Worm (Caenorhabditis elegans): ENCODE measurements around the gene exc-13.

Gene exc-13

DNA sequence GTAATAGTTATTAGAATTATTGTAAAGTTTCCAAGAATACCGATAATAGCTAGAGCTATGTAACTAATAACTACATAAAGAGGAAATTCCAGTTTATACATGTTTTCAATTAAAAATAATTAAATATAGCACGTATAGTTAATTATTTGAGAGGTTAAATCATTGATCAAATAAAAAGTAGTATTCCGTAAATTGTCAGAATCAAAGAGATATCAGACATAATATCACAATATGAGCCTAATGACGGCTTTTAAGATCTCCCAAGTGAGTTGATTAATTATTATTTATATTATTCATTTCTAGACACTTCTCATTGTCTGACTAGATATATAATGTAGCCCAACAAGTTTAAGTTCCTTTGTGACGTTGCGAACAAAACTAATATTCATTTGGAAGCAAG, 14.3 kb downstream of the exc-13 start, which contains the start of gene srsx-24:
Gene srsx-24, minus strand, starts transcription at position 101 of the 400 bp plus-strand sequence.
- no peak for TF ChIP-seq elt-2 (tag; optimal IDR thresholded peaks at IDR 0.05)
- TF ChIP-seq Y22D7AL.16 (tag; optimal IDR thresholded peaks at IDR 0.05) = no peak
- TF ChIP-seq ceh-34 (tag; optimal IDR thresholded peaks at IDR 0.05) = no peak
- TF ChIP-seq tbx-2 (tag; optimal IDR thresholded peaks at IDR 0.05) = no peak
- TF ChIP-seq lim-6 (tag; optimal IDR thresholded peaks at IDR 0.05) = no peak
- no peak for TF ChIP-seq ceh-9 (tag; optimal IDR thresholded peaks at IDR 0.05)
- no peak for TF ChIP-seq nhr-11 (tag; optimal IDR thresholded peaks at IDR 0.05)
- TF ChIP-seq ceh-30 (tag; optimal IDR thresholded peaks at IDR 0.05) = no peak
- TF ChIP-seq syd-9 (tag; optimal IDR thresholded peaks at IDR 0.05) = no peak
- TF ChIP-seq mec-3 (tag; optimal IDR thresholded peaks at IDR 0.05; ENCODE audit: borderline replicate concordance) = no peak
- TF ChIP-seq unc-86 (tag; optimal IDR thresholded peaks at IDR 0.05) = no peak
- no peak for TF ChIP-seq ama-1 (optimal IDR thresholded peaks at IDR 0.05)
- no peak for TF ChIP-seq ets-4 (tag; optimal IDR thresholded peaks at IDR 0.05)
- no peak for TF ChIP-seq unc-3 (GFP tag; conservative IDR thresholded peaks at IDR 0.05)
- no peak for TF ChIP-seq unc-3 (tag; optimal IDR thresholded peaks at IDR 0.05)
- TF ChIP-seq dmd-4 (tag; optimal IDR thresholded peaks at IDR 0.05; ENCODE audit: borderline replicate concordance) = no peak
- TF ChIP-seq odd-2 (tag; optimal IDR thresholded peaks at IDR 0.05) = no peak
- no peak for TF ChIP-seq unc-55 (GFP tag; optimal IDR thresholded peaks at IDR 0.05)
- no peak for TF ChIP-seq T23F11.4 (GFP tag; optimal IDR thresholded peaks at IDR 0.05)

DNA sequence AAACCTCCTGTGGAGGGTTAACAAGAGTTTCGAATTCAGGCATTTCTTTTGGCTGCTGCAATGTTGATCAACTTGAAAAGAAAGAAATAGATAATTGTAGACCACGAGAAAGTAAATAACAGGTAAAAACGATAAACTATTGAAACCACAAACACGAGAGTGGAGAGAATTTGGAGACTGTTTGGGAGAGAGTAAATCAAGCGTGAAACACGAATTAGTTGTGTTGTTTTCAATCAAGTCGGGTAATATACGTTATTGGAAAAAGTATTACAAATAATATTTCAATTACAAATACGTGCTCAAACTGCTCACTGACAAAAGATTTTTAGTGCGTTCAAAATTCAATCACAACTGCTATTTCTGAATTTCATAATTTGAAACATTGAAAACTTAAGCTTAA, 16.0 kb downstream of the exc-13 start, which contains the start of gene C03G6.17:
Gene C03G6.17, minus strand, starts transcription at position 101 of the 400 bp plus-strand sequence.
- TF ChIP-seq tbx-7 (tag; optimal IDR thresholded peaks at IDR 0.05) (no peak), K09A11.1 (tag; optimal IDR thresholded peaks at IDR 0.05; ENCODE audit: insufficient read depth) (no peak), lin-11 (tag; optimal IDR thresholded peaks at IDR 0.05) (no peak), F13H6.1 (tag; optimal IDR thresholded peaks at IDR 0.05) (no peak), elt-2 (tag; optimal IDR thresholded peaks at IDR 0.05) (no peak), ceh-34 (tag; optimal IDR thresholded peaks at IDR 0.05) (no peak), ceh-9 (tag; optimal IDR thresholded peaks at IDR 0.05) (no peak), zip-5 (tag; optimal IDR thresholded peaks at IDR 0.05) (no peak), pros-1 (tag; optimal IDR thresholded peaks at IDR 0.05) (no peak), odd-2 (tag; optimal IDR thresholded peaks at IDR 0.05) (no peak), ceh-31 (tag; optimal IDR thresholded peaks at IDR 0.05) (no peak), pha-4 (tag; optimal IDR thresholded peaks at IDR 0.05) (no peak), nfya-1 (tag; optimal IDR thresholded peaks at IDR 0.05) (no peak), fkh-6 (tag; optimal IDR thresholded peaks at IDR 0.05) (no peak), pax-1 (tag; optimal IDR thresholded peaks at IDR 0.05) (no peak), tbx-2 (tag; optimal IDR thresholded peaks at IDR 0.05) (no peak), ets-4 (tag; optimal IDR thresholded peaks at IDR 0.05) (no peak)

DNA sequence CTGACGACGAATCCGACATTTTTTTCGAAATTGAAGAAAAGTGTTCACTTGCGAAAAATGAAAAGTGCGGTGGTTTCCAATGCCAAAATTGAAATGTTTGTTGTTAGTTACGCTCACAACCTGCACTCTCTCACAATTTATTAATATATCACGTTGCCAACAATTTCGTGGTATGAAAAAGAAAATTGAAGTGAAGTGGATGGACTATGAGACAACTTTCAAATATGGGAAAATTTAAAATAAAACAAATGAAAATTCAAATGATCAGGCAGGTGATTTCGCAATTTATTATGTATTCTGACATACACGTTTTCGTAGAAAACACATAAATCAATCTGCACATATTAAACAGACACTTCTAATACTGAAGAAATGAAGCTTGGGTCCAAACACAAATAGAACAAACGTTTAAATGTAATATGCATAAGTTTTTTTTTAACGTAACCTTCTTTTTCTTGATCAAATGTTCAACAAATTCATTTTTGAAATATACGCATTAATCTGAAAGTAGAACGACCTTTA, 21.1 kb downstream of the exc-13 start, which contains the start of gene srp-6:
Gene srp-6, minus strand, starts transcription at position 51 of the 522 bp plus-strand sequence.
- TF ChIP-seq fkh-6 (tag; optimal IDR thresholded peaks at IDR 0.05) (no peak), unc-55 (GFP tag; optimal IDR thresholded peaks at IDR 0.05) (no peak), elt-4 (tag; optimal IDR thresholded peaks at IDR 0.05) (no peak), gmeb-2 (tag; optimal IDR thresholded peaks at IDR 0.05) (no peak)

DNA sequence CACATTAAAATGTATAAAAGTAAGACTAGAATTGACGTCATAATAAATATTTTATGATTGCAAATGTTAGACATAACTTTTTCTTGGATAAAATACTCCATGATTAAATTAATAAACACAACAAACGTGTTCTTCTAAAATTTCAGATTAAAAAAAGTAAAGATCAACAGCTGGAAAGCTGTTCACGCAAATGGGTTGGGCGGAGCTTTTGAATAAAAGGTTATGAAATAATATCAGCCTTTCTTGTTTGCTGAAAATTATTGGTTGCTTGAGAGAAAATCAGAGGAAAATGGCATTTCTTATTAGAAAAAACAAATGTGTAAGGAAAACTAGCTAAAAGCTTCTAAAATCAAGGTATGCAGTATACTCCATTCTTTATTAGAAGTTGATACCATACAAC, 22.7 kb downstream of the exc-13 start, which contains the start of gene C02H6.3:
Gene C02H6.3, minus strand, starts transcription at position 101 of the 400 bp plus-strand sequence.
- TF ChIP-seq hlh-15 (tag; optimal IDR thresholded peaks at IDR 0.05) = no peak
- TF ChIP-seq pha-4 (tag; optimal IDR thresholded peaks at IDR 0.05) = no peak
- TF ChIP-seq ceh-18 (tag; optimal IDR thresholded peaks at IDR 0.05) = no peak
- TF ChIP-seq ceh-24 (tag; optimal IDR thresholded peaks at IDR 0.05) = no peak
- no peak for TF ChIP-seq odd-2 (tag; optimal IDR thresholded peaks at IDR 0.05)
- TF ChIP-seq madf-2 (tag; optimal IDR thresholded peaks at IDR 0.05) = no peak
- TF ChIP-seq nhr-11 (tag; optimal IDR thresholded peaks at IDR 0.05) = no peak
- no peak for TF ChIP-seq ceh-48 (tag; optimal IDR thresholded peaks at IDR 0.05)
- no peak for TF ChIP-seq ztf-16 (tag; optimal IDR thresholded peaks at IDR 0.05)
